Fruit fly (Drosophila melanogaster): ENCODE data around the gene gogo.

Gene gogo

DNA sequence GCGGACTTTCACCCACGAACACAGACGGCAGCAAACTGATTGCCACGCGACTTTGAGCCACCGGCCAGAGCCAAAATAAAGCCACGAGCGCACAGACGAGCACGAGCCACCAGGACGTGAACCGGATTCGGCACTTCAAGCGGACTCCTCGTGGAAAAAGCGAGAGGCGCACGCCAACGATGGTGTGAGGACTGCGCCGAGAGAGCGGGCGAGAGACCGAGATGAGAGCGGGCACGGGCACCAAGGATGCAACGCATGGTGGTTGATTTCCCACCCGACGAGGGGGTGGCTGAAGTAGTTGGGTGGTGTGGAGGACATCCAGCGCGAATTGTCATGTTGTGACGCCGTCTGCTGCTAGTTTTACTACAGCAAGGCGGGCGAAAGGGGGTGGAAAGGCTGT lies at the start of gene gogo:
gogo (minus strand) TSS at position 39 of the 400 bp plus-strand sequence.
- TF ChIP-seq noc (tag; optimal IDR thresholded peaks at IDR 0.05) = no peak

DNA sequence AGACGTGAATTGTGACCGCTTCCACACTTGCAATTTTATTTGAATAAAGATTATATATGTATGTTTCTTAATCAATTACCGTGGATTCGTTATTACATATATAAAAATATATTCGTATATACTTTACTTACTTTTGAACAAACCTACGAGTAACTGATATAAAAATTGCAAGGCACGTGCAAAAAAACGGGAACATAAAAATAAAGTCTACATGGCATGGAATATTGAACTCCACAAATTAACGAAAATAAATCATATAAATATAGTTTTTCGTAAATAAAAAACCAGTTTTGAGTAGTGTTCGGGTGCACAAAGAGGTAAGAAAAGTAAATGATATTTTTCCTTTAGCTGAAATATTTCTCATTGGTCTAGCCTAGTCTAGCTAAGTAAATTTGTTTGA lies 47.4 kb upstream of the gogo start, which contains the start of gene Spn77Bc:
Spn77Bc (plus strand) TSS at position 301 of the 400 bp plus-strand sequence.
- no peak for TF ChIP-seq noc (tag; optimal IDR thresholded peaks at IDR 0.05)

DNA sequence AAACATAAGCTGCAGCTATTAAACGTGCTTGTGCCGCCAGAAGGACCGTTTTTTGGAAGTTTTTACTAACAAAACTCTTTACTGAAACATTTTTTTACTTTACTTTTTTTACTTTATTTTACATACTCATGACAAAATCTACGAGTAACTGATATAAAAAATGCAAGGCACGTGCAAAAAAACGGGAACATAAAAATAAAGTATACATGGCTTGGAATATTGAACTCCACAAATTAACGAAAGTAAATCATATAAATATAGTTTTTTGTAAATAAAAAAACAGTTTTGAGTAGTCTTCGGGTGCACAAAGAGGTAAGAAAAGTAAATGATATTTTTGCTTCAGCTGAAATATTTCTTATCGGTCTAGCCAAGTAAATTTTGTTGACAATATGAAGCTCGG lies 25.7 kb upstream of the gogo start, which contains the start of gene Spn77Bb:
Spn77Bb (plus strand) TSS at position 301 of the 400 bp plus-strand sequence.
- no peak for TF ChIP-seq noc (tag; optimal IDR thresholded peaks at IDR 0.05)

DNA sequence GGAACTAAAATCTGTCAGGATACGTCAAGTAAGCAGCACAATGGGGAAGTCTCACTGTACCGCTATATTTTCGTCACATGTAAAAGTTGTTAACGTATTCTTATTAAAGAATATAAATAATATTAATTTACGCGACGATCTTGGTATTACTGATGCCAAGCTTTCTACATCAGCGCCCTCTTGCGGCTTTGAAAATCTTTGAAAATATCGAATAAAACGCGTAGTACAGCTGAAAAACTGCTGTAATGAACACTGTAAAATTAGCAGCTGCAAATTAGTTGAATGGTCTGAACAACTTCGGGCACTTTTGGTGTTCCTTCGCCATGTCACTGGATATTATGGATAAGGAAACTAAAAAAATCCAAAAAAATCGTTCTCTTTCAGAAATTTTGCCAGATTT lies 25.1 kb upstream of the gogo start:
- TF ChIP-seq noc (tag; optimal IDR thresholded peaks at IDR 0.05) = no peak

DNA sequence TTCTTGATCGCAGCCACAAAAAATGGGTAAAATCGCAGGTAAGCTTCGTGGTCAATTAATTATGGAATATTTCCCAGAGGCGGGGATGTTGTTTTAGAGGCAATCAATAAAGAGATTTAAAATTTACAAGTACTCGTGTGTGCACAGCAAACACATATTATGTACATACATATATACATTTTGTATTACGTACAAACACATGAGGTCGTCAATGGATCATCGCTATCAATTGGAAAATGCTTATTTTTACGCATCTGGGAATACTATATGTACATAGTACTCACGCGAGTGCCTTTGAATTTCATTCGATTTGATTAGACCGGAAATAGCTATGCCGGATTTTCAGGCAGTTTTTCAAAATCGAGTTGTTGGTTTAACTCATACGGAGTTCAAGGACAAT lies 22.8 kb upstream of the gogo start:
- no peak for TF ChIP-seq noc (tag; optimal IDR thresholded peaks at IDR 0.05)

DNA sequence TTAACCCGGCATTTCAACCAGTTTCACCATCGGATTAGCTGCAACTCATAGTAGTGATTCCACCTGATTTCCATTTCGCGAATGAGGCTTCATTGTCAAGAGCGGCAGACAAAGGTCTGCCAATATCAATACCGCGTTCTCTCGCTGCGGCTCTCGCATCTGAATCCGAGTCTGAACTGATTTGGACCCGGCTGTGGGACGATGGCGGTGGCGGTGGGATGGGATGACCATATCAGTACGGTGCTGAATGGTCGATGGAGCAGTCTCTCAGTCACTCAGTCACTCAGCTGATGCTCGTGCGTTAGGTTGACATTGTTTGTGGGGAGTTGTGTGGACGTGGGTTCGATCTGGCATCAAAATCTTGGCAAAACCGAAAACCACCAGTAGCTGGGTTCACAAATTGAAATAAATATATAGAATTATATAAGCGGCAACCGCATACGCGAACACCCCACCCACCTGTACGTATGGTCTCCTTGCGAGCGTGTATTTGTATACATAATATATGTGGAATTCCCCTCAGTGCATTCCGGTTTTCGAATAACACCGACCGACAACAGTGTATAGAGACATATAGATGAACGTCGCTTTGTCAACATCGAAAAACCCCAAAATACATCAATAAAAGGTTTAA lies 22.1 kb upstream of the gogo start, which contains the start of gene Spn77Ba:
Spn77Ba (plus strand) TSS at position 235 of the 634 bp plus-strand sequence.
- TF ChIP-seq noc (tag; optimal IDR thresholded peaks at IDR 0.05) = no peak

DNA sequence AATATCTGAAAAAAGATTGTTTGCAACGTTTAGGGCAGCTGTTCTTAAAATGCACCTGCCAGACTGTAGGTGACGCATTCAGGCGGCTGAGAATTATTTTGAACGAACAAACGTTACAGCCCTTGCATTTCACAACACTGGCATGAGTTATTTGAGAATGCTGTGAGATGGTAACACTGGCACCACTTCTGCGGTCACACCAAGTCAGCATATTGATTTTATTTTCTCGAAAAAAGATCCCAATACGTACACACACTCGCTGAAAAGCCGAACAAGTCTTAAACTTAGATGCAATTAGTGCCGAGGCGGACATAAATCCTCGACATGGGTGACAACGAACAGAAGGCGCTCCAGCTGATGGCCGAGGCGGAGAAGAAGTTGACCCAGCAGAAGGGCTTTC lies 18.5 kb upstream of the gogo start, which contains the start of gene alphaSnap:
alphaSnap (plus strand) TSS at position 164 of the 400 bp plus-strand sequence.
- TF ChIP-seq noc (tag; optimal IDR thresholded peaks at IDR 0.05) = no peak

DNA sequence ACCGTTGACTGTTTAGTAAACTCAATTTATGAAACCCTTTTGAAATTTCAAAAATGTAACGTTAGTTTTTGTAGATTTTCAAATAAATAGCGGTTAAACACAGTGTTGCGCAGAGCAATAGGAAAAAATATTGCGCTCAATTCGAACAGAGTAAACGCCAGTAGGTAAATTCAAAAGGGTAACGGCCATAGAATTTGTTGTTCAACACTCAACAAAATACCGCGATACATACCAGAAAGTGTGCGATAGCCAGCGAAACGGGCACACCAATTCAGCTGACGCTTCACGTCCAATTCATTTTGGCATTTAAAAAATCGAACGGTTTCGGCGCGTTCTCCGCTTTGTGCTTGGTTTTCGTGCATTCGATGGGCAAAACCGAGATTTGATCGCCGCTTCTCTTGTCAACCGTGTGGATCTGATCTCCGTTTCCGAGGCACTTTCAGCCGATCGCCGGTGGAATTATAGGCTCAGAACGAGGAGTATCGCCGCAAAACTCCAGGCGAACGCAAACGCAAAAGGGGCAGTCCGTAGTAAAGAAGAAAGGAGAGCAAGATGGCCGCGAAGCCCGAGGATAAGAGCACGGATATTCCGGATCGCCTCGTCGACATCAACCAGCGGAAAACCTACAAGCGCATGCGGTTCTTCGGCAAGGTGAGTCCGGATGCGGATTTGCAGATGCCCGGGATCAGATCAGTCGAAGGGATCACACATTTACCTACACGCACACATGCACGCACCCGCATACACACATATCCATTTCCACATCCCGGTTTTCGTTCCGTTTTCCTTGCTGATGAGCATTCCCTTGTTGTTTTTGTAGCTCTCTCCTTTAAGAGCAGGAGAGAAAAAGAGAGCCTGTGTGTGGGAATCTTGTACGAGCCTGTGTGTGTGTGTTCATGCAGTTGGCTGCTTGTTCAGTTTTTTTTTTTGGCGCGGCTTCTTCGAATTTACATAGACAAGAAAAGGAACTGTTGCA lies 15.1 kb upstream of the gogo start:
- TF ChIP-seq noc (tag; optimal IDR thresholded peaks at IDR 0.05) = no peak

DNA sequence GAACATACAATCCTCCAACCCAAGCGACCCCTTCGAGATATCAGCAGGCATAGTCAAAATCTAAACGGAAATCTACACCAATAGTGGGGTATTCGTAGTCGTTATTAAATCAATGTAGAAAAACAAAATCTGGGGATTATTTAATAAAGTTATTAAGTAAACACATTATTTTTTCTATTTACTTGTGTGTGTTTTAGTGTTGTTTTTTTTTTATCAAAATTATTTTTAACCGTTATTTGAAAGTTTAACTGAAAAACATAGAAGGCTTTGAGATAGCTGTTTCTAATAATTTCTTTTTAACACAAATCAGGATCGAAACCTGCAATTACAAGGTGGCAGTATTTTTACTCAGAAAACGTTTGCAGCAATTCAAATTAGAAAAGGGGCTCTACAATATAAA lies 14.4 kb upstream of the gogo start, which contains the start of gene polo:
polo (plus strand) TSS at position 301 of the 400 bp plus-strand sequence.
- TF ChIP-seq noc (tag; optimal IDR thresholded peaks at IDR 0.05) = no peak

DNA sequence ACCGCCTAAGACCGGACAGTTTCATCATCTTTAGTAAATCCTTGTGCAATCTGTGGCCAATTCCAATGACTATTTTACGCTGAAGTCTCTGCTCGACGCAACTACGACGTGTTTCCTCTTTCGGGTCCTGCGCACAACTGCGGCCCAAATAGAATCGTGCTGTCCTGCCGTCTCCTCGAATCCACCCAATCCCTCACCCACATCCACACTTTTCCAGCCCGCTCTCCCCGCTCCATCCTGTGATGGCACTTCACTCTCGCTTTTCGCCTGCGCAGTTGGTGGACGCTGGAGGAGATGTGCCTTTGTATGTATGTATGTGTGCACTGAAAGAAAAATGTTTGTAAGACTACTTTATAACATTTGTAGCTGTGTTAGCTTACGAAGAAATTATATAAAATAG lies 11.2 kb upstream of the gogo start, which contains the start of gene CG32225:
CG32225 (minus strand) TSS at position 142 of the 400 bp plus-strand sequence.
- no peak for TF ChIP-seq noc (tag; optimal IDR thresholded peaks at IDR 0.05)

DNA sequence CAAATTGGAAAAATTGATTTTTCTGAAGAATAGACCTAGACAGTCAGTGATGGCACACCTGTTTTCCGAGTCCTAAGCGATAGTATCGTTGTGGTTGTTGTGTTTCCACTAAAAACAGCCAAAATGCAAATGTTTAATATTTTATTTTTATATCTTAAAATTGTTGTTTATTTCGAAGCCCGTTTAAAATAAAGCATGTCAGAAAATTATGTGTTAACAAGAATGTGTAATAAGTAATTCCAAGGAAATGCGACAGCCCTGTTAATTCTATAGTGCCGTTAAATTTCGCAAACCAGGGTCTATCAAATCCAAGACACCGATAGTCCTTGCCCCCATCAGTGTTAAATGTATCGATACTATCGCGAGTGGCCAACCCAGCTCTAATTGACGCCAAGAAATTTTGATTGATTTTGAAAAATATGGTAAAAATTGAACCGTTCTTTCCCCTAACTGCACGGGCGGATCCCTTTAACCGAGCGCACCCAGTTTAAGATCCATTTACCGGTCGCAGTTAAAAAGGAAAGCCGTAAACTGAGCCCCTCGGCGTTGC lies 7.2 kb upstream of the gogo start, which contains the start of gene Pex23:
Pex23 (minus strand) TSS at position 61 of the 550 bp plus-strand sequence.
- no peak for TF ChIP-seq noc (tag; optimal IDR thresholded peaks at IDR 0.05)

DNA sequence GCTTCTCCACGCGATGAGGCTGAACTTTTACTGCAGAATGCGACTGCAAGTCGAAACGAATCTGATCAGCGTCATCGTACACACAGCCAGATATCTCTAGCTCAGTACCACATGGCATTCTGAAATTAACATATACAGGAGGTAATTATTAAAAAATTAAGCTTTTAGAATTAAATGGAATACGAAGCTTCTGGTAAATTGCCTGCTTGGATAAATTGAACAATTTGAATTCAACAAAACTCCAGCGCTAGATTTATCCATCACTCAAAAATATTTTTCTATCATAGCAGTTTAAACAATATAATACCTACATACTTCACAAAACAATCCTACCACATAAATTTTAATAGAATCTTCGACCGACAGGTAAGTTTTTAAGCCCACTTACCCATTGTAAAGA lies 4.2 kb upstream of the gogo start, which contains the start of gene SCCRO4:
SCCRO4 (plus strand) TSS at position 301 of the 400 bp plus-strand sequence.
- TF ChIP-seq noc (tag; optimal IDR thresholded peaks at IDR 0.05) = no peak

DNA sequence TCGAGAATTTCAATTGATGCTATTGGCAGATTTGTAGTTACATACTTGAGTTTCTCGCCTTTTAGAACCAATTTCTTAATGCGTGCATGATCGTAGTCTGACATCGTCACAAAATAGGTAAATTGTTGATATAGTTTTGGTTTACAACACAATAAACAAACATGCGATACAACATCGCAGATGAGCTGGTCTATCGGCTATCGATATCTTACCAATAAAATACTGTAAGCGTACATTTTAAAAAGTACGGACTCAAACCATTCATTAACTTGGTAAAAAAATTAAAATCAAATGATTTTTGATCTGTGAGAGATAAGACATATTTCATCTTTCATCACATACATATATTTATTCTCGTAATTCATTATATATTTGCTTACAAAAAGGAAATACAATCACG lies 1.9 kb upstream of the gogo start, which contains the start of gene FRG1:
FRG1 (minus strand) TSS at position 175 of the 400 bp plus-strand sequence.
- no peak for TF ChIP-seq noc (tag; optimal IDR thresholded peaks at IDR 0.05)

DNA sequence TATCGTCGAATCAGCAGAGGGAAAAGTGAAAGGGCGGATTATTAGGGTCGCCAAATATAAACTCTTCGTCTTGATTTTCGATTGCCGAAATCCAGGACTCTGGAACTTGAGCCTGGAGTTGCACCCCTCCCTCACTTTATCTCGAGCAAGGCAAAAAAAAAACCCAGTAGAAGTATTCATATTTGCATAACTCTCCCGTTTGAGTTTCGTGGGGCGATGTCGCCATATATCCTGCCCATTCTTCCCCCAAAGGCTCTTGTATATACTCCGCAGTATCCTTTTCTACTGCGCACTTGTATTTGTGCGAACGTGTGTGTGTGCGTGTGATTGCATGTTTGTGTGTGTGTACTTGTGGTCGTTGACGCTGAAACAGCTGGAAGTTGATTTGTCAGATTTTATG lies 7.9 kb downstream of the gogo start:
- TF ChIP-seq noc (tag; optimal IDR thresholded peaks at IDR 0.05) = no peak

DNA sequence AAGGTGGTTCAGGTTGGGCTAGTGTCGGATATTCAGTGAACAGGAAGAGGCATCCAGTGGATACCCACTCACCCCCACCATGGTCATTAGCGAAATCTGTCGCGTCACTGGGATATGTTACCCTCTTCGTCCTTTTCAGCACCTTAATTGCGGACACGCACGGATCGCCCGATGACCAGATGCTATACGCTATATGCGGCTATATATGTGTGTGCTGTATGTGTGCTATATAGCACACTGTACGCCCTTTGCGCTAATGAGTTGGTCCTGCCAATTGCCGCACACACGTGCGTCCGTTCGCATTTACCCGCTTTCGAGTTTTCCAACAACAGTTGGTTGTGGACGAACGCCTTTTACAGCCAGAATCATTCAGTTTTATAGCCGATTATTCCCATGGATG lies 13.7 kb downstream of the gogo start:
- no peak for TF ChIP-seq noc (tag; optimal IDR thresholded peaks at IDR 0.05)

DNA sequence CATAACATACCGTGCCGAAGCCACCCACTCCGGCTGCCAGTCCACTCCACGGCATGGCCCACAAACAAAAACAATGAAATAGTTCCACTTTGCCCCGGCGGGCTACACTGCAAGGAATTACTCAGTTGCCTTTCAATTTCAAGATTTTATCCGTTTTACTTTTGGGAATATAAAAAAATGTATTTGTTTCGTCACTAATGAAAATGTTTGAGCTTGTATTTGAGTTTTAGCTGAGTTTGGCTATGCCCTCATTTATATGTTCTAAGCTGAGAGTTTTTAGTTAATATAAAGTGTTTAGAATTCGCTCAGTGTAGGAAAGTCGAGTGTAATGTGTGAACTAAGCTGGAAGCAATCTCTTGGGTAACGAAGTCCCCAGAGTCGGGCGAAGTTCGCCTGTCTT lies 18.3 kb downstream of the gogo start:
- no peak for TF ChIP-seq noc (tag; optimal IDR thresholded peaks at IDR 0.05)

Data from whole organism, larva.